Worm (Caenorhabditis elegans): ENCODE data around the gene egl-36.
A peak's percentile ranks its signal among the peaks of the same experiment; 100 is the strongest.

egl-36 gene

ce11 chrX:10768289-10769153, 34.4 kb downstream of the egl-36 start (continued):
- TF ChIP-seq fkh-3 (tag; optimal IDR thresholded peaks at IDR 0.05) (no peak), ZK185.1 (tag; optimal IDR thresholded peaks at IDR 0.05; ENCODE audit: poor library complexity, severe bottlenecking) (peak; percentile 48), pbrm-1 (GFP tag; IDR thresholded peaks at IDR 0.05) (0 out of 2 replicates have a peak, but pooled peaks have one; percentile 10), T07F8.4 (tag; optimal IDR thresholded peaks at IDR 0.05) (no peak), F22D6.2 (tag; optimal IDR thresholded peaks at IDR 0.05) (no peak), dpff-1 (tag; optimal IDR thresholded peaks at IDR 0.05) (no peak), ztf-26 (tag; optimal IDR thresholded peaks at IDR 0.05) (no peak), K11D2.4 (GFP tag; IDR thresholded peaks at IDR 0.05) (no peak), F57C9.4 (tag; optimal IDR thresholded peaks at IDR 0.05) (no peak), snpc-3.4 (tag; optimal IDR thresholded peaks at IDR 0.05) (no peak), ztf-25 (GFP tag; IDR thresholded peaks at IDR 0.05) (no peak), nhr-120 (GFP tag; IDR thresholded peaks at IDR 0.05) (no peak), F57A8.1 (GFP tag; optimal IDR thresholded peaks at IDR 0.05) (no peak), snpc-1.1 (tag; optimal IDR thresholded peaks at IDR 0.05; ENCODE audit: insufficient read depth) (no peak), rec-8 (tag; optimal IDR thresholded peaks at IDR 0.05) (no peak), lag-1 (GFP tag; IDR thresholded peaks at IDR 0.05) (no peak), egrh-3 (GFP tag; IDR thresholded peaks at IDR 0.05) (peak; percentile 28; the same call in 1 of the 2 replicates), hmg-1.2 (GFP tag; IDR thresholded peaks at IDR 0.05) (no peak; the same call in 1 of the 2 replicates)

ce11 chrX:10769232-10769738, 35.2 kb downstream of the egl-36 start, which contains the start of gene sma-9:
Gene sma-9, plus strand, starts transcription at chrX:10769282.
- no peak for TF ChIP-seq Y53F4B.3 (GFP tag; IDR thresholded peaks at IDR 0.05)
- no peak for TF ChIP-seq mcd-1 (GFP tag; IDR thresholded peaks at IDR 0.05)
- no peak for TF ChIP-seq hsf-1 (GFP tag; IDR thresholded peaks at IDR 0.05)
- no peak for TF ChIP-seq unc-62 (GFP tag; optimal IDR thresholded peaks at IDR 0.05)
- no peak for TF ChIP-seq madf-3 (GFP tag; IDR thresholded peaks at IDR 0.05)
- TF ChIP-seq nfya-1 (tag; optimal IDR thresholded peaks at IDR 0.05; ENCODE audit: borderline replicate concordance, insufficient read depth): no peak
- no peak for TF ChIP-seq T26A5.8 (tag; optimal IDR thresholded peaks at IDR 0.05)
- TF ChIP-seq lin-40 (tag; optimal IDR thresholded peaks at IDR 0.05): no peak

- TF ChIP-seq ztf-22 (GFP tag; optimal IDR thresholded peaks at IDR 0.05) (no peak), mcd-1 (GFP tag; IDR thresholded peaks at IDR 0.05) (no peak), Y53G8AR.9 (GFP tag; conservative IDR thresholded peaks at IDR 0.05) (no peak), F52B5.7 (tag; optimal IDR thresholded peaks at IDR 0.05) (no peak)
These were observed 35.8 kb downstream of the egl-36 start for ce11 chrX:10769959-10770358.

DNA sequence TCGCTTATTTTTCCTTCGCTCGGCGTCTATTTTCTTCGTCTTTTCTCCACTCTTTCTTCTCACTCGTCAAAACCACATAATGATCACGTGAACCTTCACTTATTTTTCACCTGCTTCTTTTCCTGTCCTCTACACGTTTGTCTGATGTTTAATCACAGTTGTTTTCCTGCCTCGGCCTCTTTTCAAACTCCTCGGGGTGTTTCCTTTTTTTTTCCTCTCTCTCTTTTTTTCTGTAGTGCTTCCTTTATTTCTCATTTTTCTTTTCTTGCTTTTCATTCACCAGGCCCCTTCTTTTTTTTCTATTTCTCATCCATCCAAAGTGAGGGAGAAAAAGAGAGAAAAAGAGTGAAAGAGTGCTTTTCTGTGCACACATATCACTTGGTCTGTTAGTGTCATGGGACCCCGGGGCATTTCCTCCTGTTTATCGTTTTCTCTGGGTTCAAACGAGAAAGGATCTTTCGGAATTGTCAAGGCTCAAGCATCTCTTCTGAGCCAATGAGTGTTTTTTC, 36.9 kb downstream of the egl-36 start:
- TF ChIP-seq ztf-25 (GFP tag; IDR thresholded peaks at IDR 0.05): no peak
- TF ChIP-seq lag-1 (GFP tag; IDR thresholded peaks at IDR 0.05): no peak
- TF ChIP-seq ceh-79 (tag; optimal IDR thresholded peaks at IDR 0.05): no peak
- TF ChIP-seq mel-28 (tag; optimal IDR thresholded peaks at IDR 0.05; ENCODE audit: borderline replicate concordance): no peak
- TF ChIP-seq pbrm-1 (GFP tag; IDR thresholded peaks at IDR 0.05): 0 out of 2 replicates have a peak, but pooled peaks have one; percentile 39
- TF ChIP-seq Y95B8A.8 (GFP tag; IDR thresholded peaks at IDR 0.05): 0 out of 2 replicates have a peak, but pooled peaks have one; percentile 14
- TF ChIP-seq repo-1 (tag; optimal IDR thresholded peaks at IDR 0.05): peak; percentile 40
- peak; percentile 39 for TF ChIP-seq die-1 (tag; optimal IDR thresholded peaks at IDR 0.05)
- TF ChIP-seq zfh-2 (GFP tag; conservative IDR thresholded peaks at IDR 0.05): peak; percentile 80
- TF ChIP-seq C06A6.2 (GFP tag; conservative IDR thresholded peaks at IDR 0.05): peak; percentile 75
- no peak for TF ChIP-seq ceh-100 (GFP tag; IDR thresholded peaks at IDR 0.05)
- TF ChIP-seq mcd-1 (GFP tag; IDR thresholded peaks at IDR 0.05): 0 out of 2 replicates have a peak, but pooled peaks have one; percentile 25
- TF ChIP-seq ztf-26 (tag; optimal IDR thresholded peaks at IDR 0.05): peak; percentile 66
- no peak for TF ChIP-seq him-1 (tag; optimal IDR thresholded peaks at IDR 0.05)
- peak; percentile 31 for TF ChIP-seq gei-17 (GFP tag; optimal IDR thresholded peaks at IDR 0.05)
- TF ChIP-seq madf-10 (tag; optimal IDR thresholded peaks at IDR 0.05): peak; percentile 50
- TF ChIP-seq egl-44 (GFP tag; IDR thresholded peaks at IDR 0.05): 0 out of 2 replicates have a peak, but pooled peaks have one; percentile 34
